Worm (Caenorhabditis elegans): ENCODE results near the gene lad-2.

DNA sequence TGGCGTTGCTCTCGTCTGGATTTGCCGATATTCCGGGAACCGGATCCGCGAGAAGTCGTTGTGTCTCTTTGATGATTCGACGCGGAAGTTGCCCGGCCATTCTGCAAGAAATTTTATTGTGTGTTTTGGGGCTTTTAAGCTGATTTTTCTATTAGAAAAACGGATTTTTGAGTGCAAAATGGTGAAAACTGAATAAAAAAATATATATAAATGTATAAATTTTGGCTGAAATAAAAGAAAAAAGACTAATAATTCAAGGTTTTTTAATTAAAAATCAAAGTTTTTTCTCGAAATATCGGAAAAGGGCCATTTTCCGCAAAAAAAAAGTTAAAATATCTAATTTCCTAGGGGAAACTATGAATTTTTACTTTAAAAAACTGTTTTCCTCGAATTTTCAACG, 52.7 kb downstream of the lad-2 start, which contains the start of gene ubc-13:
- TF ChIP-seq sea-1 (GFP tag; conservative IDR thresholded peaks at IDR 0.05) (no peak), hnd-1 (tag; optimal IDR thresholded peaks at IDR 0.05) (no peak), hmg-4 (GFP tag; optimal IDR thresholded peaks at IDR 0.05) (no peak), ceh-13 (GFP tag; optimal IDR thresholded peaks at IDR 0.05) (no peak), ama-1 (optimal IDR thresholded peaks at IDR 0.05) (no peak), flt-1 (GFP tag; IDR thresholded peaks at IDR 0.05) (no peak), tbx-11 (GFP tag; IDR thresholded peaks at IDR 0.05) (no peak), tbx-37 (GFP tag; conservative IDR thresholded peaks at IDR 0.05) (no peak), ets-7 (tag; optimal IDR thresholded peaks at IDR 0.05) (no peak), tra-4 (tag; optimal IDR thresholded peaks at IDR 0.05) (no peak), ceh-36 (tag; optimal IDR thresholded peaks at IDR 0.05) (no peak), aly-1 (tag; optimal IDR thresholded peaks at IDR 0.05) (no peak)
